Fruit fly (Drosophila melanogaster) whole organism, embryonic: ENCODE results near the gene Bruce.
A peak's percentile ranks its signal among the peaks of the same experiment; 100 is the strongest.

ENCODE experiments used
- BtbVII ChIP-seq: fragments of 200-800 bp; sonication (Bioruptor generic); optimal IDR thresholded peaks from 3 replicates; lab custom pipeline; 2017; ENCODE audit warnings: missing biosample characterization, mild to moderate bottlenecking, missing genetic modification characterization
- Bteb2 ChIP-seq: fragments of 200-800 bp; sonication (Bioruptor generic); optimal IDR thresholded peaks from 2 replicates; lab custom pipeline; 2016; ENCODE audit warnings: missing biosample characterization, missing genetic modification characterization
- CG1024 ChIP-seq: fragments of 200-800 bp; sonication (Bioruptor generic); IDR thresholded peaks from 2 replicates; pipeline ENCODE4 v1.3.6; 2022; ENCODE audit warnings: missing biosample characterization, missing genetic modification characterization
- CG12769 ChIP-seq: fragments of 200-800 bp; sonication (Bioruptor generic); optimal IDR thresholded peaks from 2 replicates; lab custom pipeline; 2019; ENCODE audit warnings: missing biosample characterization, mild to moderate bottlenecking, missing genetic modification characterization, moderate library complexity
- CG15073 ChIP-seq: fragments of 200-800 bp; sonication (Bioruptor generic); optimal IDR thresholded peaks from 2 replicates; lab custom pipeline; 2016; ENCODE audit warnings: missing biosample characterization, missing genetic modification characterization
- CG15479 ChIP-seq: fragments of 200-800 bp; sonication (Bioruptor generic); optimal IDR thresholded peaks from 3 replicates; lab custom pipeline; 2019; ENCODE audit warnings: missing biosample characterization, mild to moderate bottlenecking, missing genetic modification characterization, moderate library complexity
- CG16863 ChIP-seq: fragments of 200-800 bp; sonication (Bioruptor generic); optimal IDR thresholded peaks from 3 replicates; lab custom pipeline; 2016; ENCODE audit warnings: missing biosample characterization, missing genetic modification characterization
- CG17568 ChIP-seq: fragments of 200-800 bp; sonication (Bioruptor generic); optimal IDR thresholded peaks from 2 replicates; lab custom pipeline; 2018; ENCODE audit warnings: missing biosample characterization, mild to moderate bottlenecking, missing genetic modification characterization, moderate library complexity
- CG17912 ChIP-seq: fragments of 200-800 bp; sonication (Bioruptor generic); optimal IDR thresholded peaks from 2 replicates; lab custom pipeline; 2018; ENCODE audit warnings: missing biosample characterization, mild to moderate bottlenecking, missing genetic modification characterization
- CG1832 ChIP-seq: fragments of 200-800 bp; sonication (Bioruptor generic); optimal IDR thresholded peaks from 2 replicates; lab custom pipeline; 2017; ENCODE audit warnings: missing biosample characterization, mild to moderate bottlenecking, missing genetic modification characterization, inconsistent platforms
- CG2116 ChIP-seq: fragments of 200-800 bp; sonication (Bioruptor generic); optimal IDR thresholded peaks from 3 replicates; lab custom pipeline; 2018; ENCODE audit warnings: missing biosample characterization, mild to moderate bottlenecking, missing genetic modification characterization
- CG2129 ChIP-seq: fragments of 200-800 bp; sonication (Bioruptor generic); IDR thresholded peaks from 2 replicates; pipeline ENCODE4 v1.3.6; 2022; ENCODE audit warnings: missing biosample characterization, missing genetic modification characterization; ENCODE audit not compliant: partially characterized antibody
- CG2202 ChIP-seq: fragments of 200-800 bp; sonication (Bioruptor generic); optimal IDR thresholded peaks from 2 replicates; lab custom pipeline; 2018; ENCODE audit warnings: missing biosample characterization, mild to moderate bottlenecking, missing genetic modification characterization
- CG3995 ChIP-seq: fragments of 200-800 bp; sonication (Bioruptor generic); optimal IDR thresholded peaks from 3 replicates; lab custom pipeline; 2016; ENCODE audit warnings: missing biosample characterization, missing genetic modification characterization
- CG4282 ChIP-seq: fragments of 200-800 bp; sonication (Bioruptor generic); optimal IDR thresholded peaks from 2 replicates; lab custom pipeline; 2016; ENCODE audit warnings: missing biosample characterization, missing genetic modification characterization
- CG43689 ChIP-seq: fragments of 200-800 bp; sonication (Bioruptor generic); IDR thresholded peaks from 2 replicates; pipeline ENCODE4 v1.3.6; 2022; ENCODE audit warnings: missing biosample characterization, missing genetic modification characterization
- CG4820 ChIP-seq: fragments of 200-800 bp; sonication (Bioruptor generic); optimal IDR thresholded peaks from 3 replicates; lab custom pipeline; 2016; ENCODE audit warnings: missing biosample characterization, missing genetic modification characterization
- CG7271 ChIP-seq: fragments of 200-800 bp; sonication (Bioruptor generic); optimal IDR thresholded peaks from 2 replicates; lab custom pipeline; 2018; ENCODE audit warnings: missing biosample characterization, mild to moderate bottlenecking, missing genetic modification characterization, moderate library complexity
- CG8290 ChIP-seq, 3 experiments: fragments of 200-800 bp; sonication (Bioruptor generic); optimal IDR thresholded peaks; 2 replicates each; lab custom pipeline; 2016 to 2019; ENCODE audit warnings: missing biosample characterization in 3 of 3, missing genetic modification characterization in 3 of 3, mild to moderate bottlenecking in 2 of 3, moderate library complexity in 1 of 3
- CG9727 ChIP-seq: fragments of 200-800 bp; sonication (Bioruptor generic); optimal IDR thresholded peaks from 3 replicates; lab custom pipeline; 2017; ENCODE audit warnings: missing biosample characterization, mild to moderate bottlenecking, missing genetic modification characterization
- CG9932 ChIP-seq: fragments of 200-800 bp; sonication (Bioruptor generic); IDR thresholded peaks from 2 replicates; pipeline ENCODE4 v1.3.6; 2022; ENCODE audit warnings: missing biosample characterization, missing genetic modification characterization
- CHES-1-like ChIP-seq: fragments of 200-800 bp; sonication (Bioruptor generic); optimal IDR thresholded peaks from 2 replicates; lab custom pipeline; 2016; ENCODE audit warnings: missing biosample characterization, missing genetic modification characterization
- ERR ChIP-seq: fragments of 200-800 bp; sonication (Bioruptor generic); optimal IDR thresholded peaks from 2 replicates; lab custom pipeline; 2016; ENCODE audit warnings: missing biosample characterization, missing genetic modification characterization
- Ets97D ChIP-seq: fragments of 200-800 bp; sonication (Bioruptor generic); optimal IDR thresholded peaks from 3 replicates; lab custom pipeline; 2016; ENCODE audit warnings: missing biosample characterization, missing genetic modification characterization
- HLH4C ChIP-seq: fragments of 200-800 bp; sonication (Bioruptor generic); IDR thresholded peaks from 3 replicates; pipeline ENCODE4 v1.3.6; 2022; ENCODE audit warnings: missing biosample characterization, missing genetic modification characterization; ENCODE audit not compliant: partially characterized antibody
- Med ChIP-seq: fragments of 200-800 bp; sonication (Bioruptor generic); peaks from one replicate; lab custom pipeline; 2016; ENCODE audit warnings: missing biosample characterization, missing genetic modification characterization, mild to moderate bottlenecking, inconsistent platforms, moderate library complexity
- Mes4 ChIP-seq: fragments of 200-800 bp; sonication (Bioruptor generic); optimal IDR thresholded peaks from 2 replicates; lab custom pipeline; 2016; ENCODE audit warnings: missing biosample characterization, missing genetic modification characterization
- Neu2 ChIP-seq: fragments of 200-800 bp; sonication (Bioruptor generic); optimal IDR thresholded peaks from 3 replicates; lab custom pipeline; 2016; ENCODE audit warnings: missing biosample characterization, missing genetic modification characterization, borderline replicate concordance
- NfI ChIP-seq: fragments of 200-800 bp; sonication (Bioruptor generic); optimal IDR thresholded peaks from 3 replicates; lab custom pipeline; 2018; ENCODE audit warnings: missing biosample characterization, mild to moderate bottlenecking, missing genetic modification characterization, moderate library complexity
- Opbp ChIP-seq: fragments of 200-800 bp; sonication (Bioruptor generic); IDR thresholded peaks from 3 replicates; pipeline ENCODE4 v1.3.6; 2022; ENCODE audit warnings: missing biosample characterization, missing genetic modification characterization; ENCODE audit not compliant: partially characterized antibody
- Pdp1 ChIP-seq, 2 experiments: fragments of 200-800 bp; sonication (Bioruptor generic); optimal IDR thresholded peaks; 3 replicates each; lab custom pipeline; 2016; ENCODE audit warnings: missing biosample characterization in 2 of 2, missing genetic modification characterization in 2 of 2, mild to moderate bottlenecking in 1 of 2, moderate library complexity in 1 of 2
- Rfx ChIP-seq: fragments of 200-800 bp; sonication (Bioruptor generic); IDR thresholded peaks from 2 replicates; pipeline ENCODE4 v1.3.6; 2022; ENCODE audit warnings: missing biosample characterization, missing genetic modification characterization
- Sry-β ChIP-seq: fragments of 200-800 bp; sonication (Bioruptor generic); optimal IDR thresholded peaks from 2 replicates; lab custom pipeline; 2018; ENCODE audit warnings: missing biosample characterization, mild to moderate bottlenecking, missing genetic modification characterization, moderate library complexity
- Ssrp ChIP-seq: fragments of 200-800 bp; sonication (Bioruptor generic); optimal IDR thresholded peaks from 2 replicates; lab custom pipeline; 2018; ENCODE audit warnings: missing biosample characterization, mild to moderate bottlenecking, missing genetic modification characterization, moderate library complexity
- cad ChIP-seq: fragments of >200 bp; optimal IDR thresholded peaks from 2 replicates; lab custom pipeline; 2017; ENCODE audit warnings: missing biosample characterization, missing genetic modification characterization
- ci ChIP-seq: fragments of 200-800 bp; sonication (Bioruptor generic); IDR thresholded peaks from 3 replicates; pipeline ENCODE4 v1.3.6; 2022; ENCODE audit warnings: missing biosample characterization, missing genetic modification characterization
- dmrt11E ChIP-seq: fragments of 200-800 bp; sonication (Bioruptor generic); optimal IDR thresholded peaks from 3 replicates; lab custom pipeline; 2018; ENCODE audit warnings: missing biosample characterization, mild to moderate bottlenecking, missing genetic modification characterization, moderate library complexity
- dmrt99B ChIP-seq: fragments of 200-800 bp; sonication (Bioruptor generic); optimal IDR thresholded peaks from 2 replicates; lab custom pipeline; 2018; ENCODE audit warnings: missing biosample characterization, mild to moderate bottlenecking, missing genetic modification characterization, moderate library complexity
- eve ChIP-seq, 2 experiments: fragments of >200 bp; optimal IDR thresholded peaks; 2 replicates each; lab custom pipeline; 2017; ENCODE audit warnings: missing biosample characterization in 2 of 2, missing genetic modification characterization in 2 of 2
- hbn ChIP-seq: fragments of 200-800 bp; sonication (Bioruptor generic); IDR thresholded peaks from 2 replicates; pipeline ENCODE4 v1.3.6; 2022; ENCODE audit warnings: missing biosample characterization, missing genetic modification characterization; ENCODE audit not compliant: partially characterized antibody
- lab ChIP-seq: fragments of 200-800 bp; sonication (Bioruptor generic); optimal IDR thresholded peaks from 3 replicates; lab custom pipeline; 2017; ENCODE audit warnings: missing biosample characterization, missing genetic modification characterization, mild to moderate bottlenecking, moderate library complexity, missing genetic modification reagents
- luna ChIP-seq: fragments of 200-800 bp; sonication (Bioruptor generic); optimal IDR thresholded peaks from 2 replicates; lab custom pipeline; 2016; ENCODE audit warnings: missing biosample characterization, missing genetic modification characterization
- mirr ChIP-seq: fragments of 200-800 bp; sonication (Bioruptor generic); optimal IDR thresholded peaks from 3 replicates; lab custom pipeline; 2018; ENCODE audit warnings: missing biosample characterization, mild to moderate bottlenecking, missing genetic modification characterization
- sqz ChIP-seq: fragments of 200-800 bp; sonication (Bioruptor generic); optimal IDR thresholded peaks from 3 replicates; lab custom pipeline; 2018; ENCODE audit warnings: missing biosample characterization, mild to moderate bottlenecking, missing genetic modification characterization
- tll ChIP-seq, 2 experiments: fragments of 200-800 bp in 1 of 2; fragments of >200 bp in 1 of 2; sonication (Bioruptor generic) in 1 of 2; optimal IDR thresholded peaks; 2 replicates each; lab custom pipeline; 2017 to 2019; ENCODE audit warnings: missing biosample characterization in 2 of 2, missing genetic modification characterization in 2 of 2, mild to moderate bottlenecking in 1 of 2, moderate library complexity in 1 of 2
- twi ChIP-seq: fragments of 200-800 bp; optimal IDR thresholded peaks from 2 replicates; lab custom pipeline; 2019; ENCODE audit warnings: missing biosample characterization, mild to moderate bottlenecking, missing genetic modification characterization, moderate library complexity
- z ChIP-seq: fragments of 200-800 bp; sonication (Bioruptor generic); IDR thresholded peaks from 3 replicates; pipeline ENCODE4 v1.3.6; 2022; ENCODE audit warnings: missing biosample characterization, missing genetic modification characterization
- zen ChIP-seq: fragments of 200-800 bp; sonication (Bioruptor generic); optimal IDR thresholded peaks from 3 replicates; lab custom pipeline; 2018; ENCODE audit warnings: missing biosample characterization, mild to moderate bottlenecking, missing genetic modification characterization, moderate library complexity

Bruce gene

dm6 chr3R:10352844-10353243 lies 21.7 kb upstream of the Bruce start:
- TF ChIP-seq eve (GFP tag; optimal IDR thresholded peaks at IDR 0.05; lab: Kevin White, UChicago): peak in 1 of 2 experiments; percentile 49
- no peak for TF ChIP-seq dmrt11E (tag; lab: Kevin White, UChicago)
- no peak for TF ChIP-seq CG43689 (GFP tag; lab: Robert Waterston, UW)
- peak; percentile 97 for TF ChIP-seq zen (tag; lab: Kevin White, UChicago)
- peak; percentile 99 for TF ChIP-seq cad (GFP tag; lab: Kevin White, UChicago)
- peak in 1 of 2 experiments; percentile 93 for TF ChIP-seq tll (GFP tag; optimal IDR thresholded peaks at IDR 0.05; lab: Kevin White, UChicago)
- TF ChIP-seq CG7271 (tag; lab: Kevin White, UChicago): peak; percentile 92
- TF ChIP-seq twi (tag; lab: Kevin White, UChicago): peak; percentile 27
- TF ChIP-seq CG15479: peak; percentile 56
- no peak for TF ChIP-seq CG15073 (GFP tag; lab: Kevin White, UChicago)

DNA sequence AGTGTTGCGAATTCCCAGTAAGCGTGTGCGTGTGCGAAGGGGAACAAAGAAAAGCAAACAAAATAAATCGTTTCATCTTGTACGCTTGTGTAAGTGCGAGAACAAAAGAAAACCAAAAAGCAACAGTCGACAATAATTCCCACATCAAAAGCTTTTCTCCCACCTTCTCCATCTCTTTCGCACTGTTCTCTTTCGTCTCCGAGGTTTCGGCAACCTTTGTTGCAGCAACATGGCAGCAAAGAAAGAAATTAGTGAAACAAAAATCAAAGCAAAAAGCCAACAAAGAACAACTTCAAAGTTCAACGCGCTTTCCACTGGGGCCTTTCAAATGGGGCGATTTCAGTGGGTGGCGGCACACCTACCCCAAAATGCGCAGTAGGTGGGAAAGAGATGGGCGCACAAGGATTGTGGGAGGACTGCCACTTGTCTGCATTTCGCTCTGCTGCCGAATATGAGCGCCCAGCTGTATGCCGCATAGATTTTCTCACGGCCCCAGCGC lies 20.9 kb upstream of the Bruce start:
- TF ChIP-seq sqz (GFP tag; lab: Kevin White, UChicago) (no peak), CHES-1-like (GFP tag; lab: Kevin White, UChicago) (no peak), CG9727 (GFP tag; lab: Kevin White, UChicago) (no peak), CG17568 (GFP tag; lab: Kevin White, UChicago) (peak; percentile 2), Mes4 (GFP tag; lab: Kevin White, UChicago) (no peak), HLH4C (no peak), CG8290 (GFP tag; optimal IDR thresholded peaks at IDR 0.05; lab: Kevin White, UChicago) (no peak), CG8290 (tag; optimal IDR thresholded peaks at IDR 0.05; lab: Kevin White, UChicago) (peak in 1 of 2 experiments; percentile 19), CG4282 (GFP tag; lab: Kevin White, UChicago) (no peak), CG12769 (tag; lab: Kevin White, UChicago) (peak; percentile 70), mirr (GFP tag; lab: Kevin White, UChicago) (peak; percentile 49), CG4820 (no peak), Opbp (no peak), Pdp1 (GFP tag; optimal IDR thresholded peaks at IDR 0.05; lab: Kevin White, UChicago) (peak in 1 of 2 experiments; percentile 38), Med (GFP tag; lab: Kevin White, UChicago) (peak; percentile 62), z (GFP tag; lab: Robert Waterston, UW) (no peak), ERR (peak; percentile 2), CG1832 (GFP tag; lab: Kevin White, UChicago) (peak; percentile 38), BtbVII (GFP tag; lab: Kevin White, UChicago) (no peak), CG2116 (GFP tag; lab: Kevin White, UChicago) (no peak), NfI (GFP tag; lab: Kevin White, UChicago) (no peak), Bteb2 (GFP tag; lab: Kevin White, UChicago) (no peak), CG16863 (no peak), Neu2 (no peak), CG9932 (GFP tag; lab: Robert Waterston, UW) (no peak), luna (GFP tag; lab: Kevin White, UChicago) (no peak), dmrt99B (no peak), CG2129 (GFP tag; lab: Robert Waterston, UW) (no peak), CG1024 (no peak), Rfx (no peak), Ets97D (no peak), CG3995 (GFP tag; lab: Kevin White, UChicago) (no peak), hbn (GFP tag; lab: Robert Waterston, UW) (no peak), ci (GFP tag; lab: Robert Waterston, UW) (no peak), Sry-β (no peak), lab (GFP tag; lab: Kevin White, UChicago) (peak; percentile 8), CG2202 (tag; lab: Kevin White, UChicago) (no peak), CG17912 (GFP tag; lab: Kevin White, UChicago) (no peak), Ssrp (tag; lab: Kevin White, UChicago) (no peak)
